Fruit fly (Drosophila melanogaster): ENCODE data around the gene tim.

DNA sequence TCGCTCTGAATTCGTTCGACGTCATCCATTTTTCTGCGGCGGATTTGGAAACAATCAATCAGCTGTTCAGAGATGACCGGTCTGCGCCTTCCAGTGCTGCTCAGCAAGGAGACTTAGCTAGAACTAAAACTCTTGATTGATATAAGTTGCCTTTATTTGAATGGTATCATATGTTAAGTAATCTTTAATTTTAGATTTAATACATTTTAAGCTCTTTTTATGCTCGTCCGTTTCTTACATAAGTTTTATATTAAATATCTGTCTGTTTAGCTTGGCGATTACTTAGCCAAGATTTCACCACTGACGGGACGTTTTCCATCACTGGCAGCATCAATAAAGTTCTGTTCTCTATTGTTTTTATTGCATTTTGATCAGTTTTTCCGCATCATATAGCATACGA is 50.9 kb downstream of the tim start, which contains the start of the genes Cog3 and Sec5:
- TF ChIP-seq fru (GFP tag; optimal IDR thresholded peaks at IDR 0.05) (no peak), Myc (optimal IDR thresholded peaks at IDR 0.05) (peak; percentile 100), usp (GFP tag; optimal IDR thresholded peaks at IDR 0.05) (no peak), Hr78 (GFP tag; optimal IDR thresholded peaks at IDR 0.05) (no peak), Jra (GFP tag; optimal IDR thresholded peaks at IDR 0.05) (no peak), lola (GFP tag; optimal IDR thresholded peaks at IDR 0.05) (no peak), psq (GFP tag; optimal IDR thresholded peaks at IDR 0.05) (peak; percentile 70), GATAd (GFP tag; optimal IDR thresholded peaks at IDR 0.05) (no peak), OdsH (GFP tag; optimal IDR thresholded peaks at IDR 0.05) (peak; percentile 49), h (GFP tag; optimal IDR thresholded peaks at IDR 0.05) (no peak), CG32264 (GFP tag; optimal IDR thresholded peaks at IDR 0.05) (no peak)
